Worm (Caenorhabditis elegans) whole organism, L2 larva: ENCODE measurements around the gene nra-1.
A peak's percentile ranks its signal among the peaks of the same experiment; 100 is the strongest.

ENCODE experiments used
- F13H6.1 ChIP-seq: sonication (generic microtip); optimal IDR thresholded peaks from 2 replicates; lab custom pipeline; 2016; ENCODE audit warnings: missing genetic modification characterization, missing compliant biosample characterization
- aly-2 ChIP-seq: fragments of 150-350 bp; optimal IDR thresholded peaks from 2 replicates; lab custom pipeline; 2014; ENCODE audit warnings: missing biosample characterization, missing genetic modification characterization
- ama-1 ChIP-seq: fragments of 150-350 bp; optimal IDR thresholded peaks from 2 replicates; lab custom pipeline; 2018; ENCODE audit warnings: inconsistent platforms
- ceh-16 ChIP-seq: fragments of 150-350 bp; optimal IDR thresholded peaks from 2 replicates; lab custom pipeline; 2014; ENCODE audit warnings: missing biosample characterization, missing genetic modification characterization
- elt-3 ChIP-seq: sonication (generic microtip); optimal IDR thresholded peaks from 2 replicates; lab custom pipeline; 2017; ENCODE audit warnings: missing biosample characterization, missing genetic modification characterization
- lsy-2 ChIP-seq, 2 experiments: fragments of 150-350 bp in 1 of 2; sonication (generic microtip) in 1 of 2; optimal IDR thresholded peaks; 2 replicates each; lab custom pipeline; 2014 to 2017; ENCODE audit warnings: missing biosample characterization in 2 of 2, missing genetic modification characterization in 2 of 2
- nhr-129 ChIP-seq: fragments of 150-350 bp; optimal IDR thresholded peaks from 2 replicates; lab custom pipeline; 2014; ENCODE audit warnings: missing biosample characterization, missing genetic modification characterization
- nhr-21 ChIP-seq: fragments of 150-350 bp; optimal IDR thresholded peaks from 2 replicates; lab custom pipeline; 2014; ENCODE audit warnings: missing biosample characterization, missing genetic modification characterization
- nhr-237 ChIP-seq: fragments of 150-350 bp; optimal IDR thresholded peaks from 2 replicates; lab custom pipeline; 2014; ENCODE audit warnings: missing biosample characterization, missing genetic modification characterization
- unc-39 ChIP-seq: fragments of 150-350 bp; optimal IDR thresholded peaks from 2 replicates; lab custom pipeline; 2014; ENCODE audit warnings: missing biosample characterization, missing genetic modification characterization
- unc-62 ChIP-seq: fragments of 150-350 bp; optimal IDR thresholded peaks from 2 replicates; lab custom pipeline; 2014; ENCODE audit warnings: missing biosample characterization, missing genetic modification reagents, missing genetic modification characterization

DNA sequence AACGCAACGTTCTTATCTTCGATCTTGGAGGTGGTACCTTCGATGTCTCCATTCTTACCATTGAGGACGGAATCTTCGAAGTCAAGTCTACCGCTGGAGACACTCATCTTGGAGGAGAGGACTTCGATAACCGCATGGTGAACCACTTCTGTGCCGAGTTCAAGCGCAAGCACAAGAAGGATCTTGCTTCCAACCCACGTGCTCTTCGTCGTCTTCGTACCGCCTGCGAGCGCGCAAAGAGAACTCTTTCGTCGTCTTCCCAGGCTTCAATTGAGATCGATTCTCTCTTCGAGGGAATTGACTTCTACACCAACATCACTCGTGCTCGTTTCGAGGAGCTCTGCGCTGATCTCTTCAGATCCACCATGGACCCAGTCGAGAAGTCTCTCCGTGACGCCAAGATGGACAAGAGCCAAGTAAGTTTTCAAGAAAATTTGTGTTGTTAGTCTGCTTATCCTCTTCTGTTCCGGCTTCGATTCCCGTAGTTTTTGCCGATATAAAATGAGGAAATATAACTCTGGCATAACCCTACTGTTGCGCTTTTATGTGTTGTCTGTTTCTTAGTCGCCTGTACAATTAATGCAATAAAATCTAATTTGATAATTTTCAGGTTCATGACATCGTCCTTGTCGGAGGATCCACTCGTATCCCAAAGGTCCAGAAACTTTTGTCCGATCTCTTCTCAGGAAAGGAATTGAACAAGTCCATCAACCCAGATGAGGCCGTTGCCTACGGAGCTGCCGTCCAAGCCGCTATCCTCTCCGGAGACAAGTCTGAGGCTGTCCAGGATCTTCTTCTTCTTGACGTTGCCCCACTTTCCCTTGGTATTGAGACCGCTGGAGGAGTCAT is 4.2 kb downstream of the nra-1 start:
- TF ChIP-seq ama-1: peak; percentile 87
- TF ChIP-seq lsy-2 (tag; optimal IDR thresholded peaks at IDR 0.05; lab: Kevin White, UChicago): no peak
- TF ChIP-seq elt-3 (tag; lab: Kevin White, UChicago): no peak
- TF ChIP-seq unc-62 (GFP tag; lab: Kevin White, UChicago): no peak
- no peak for TF ChIP-seq F13H6.1 (tag; lab: Kevin White, UChicago)
- no peak for TF ChIP-seq ceh-16 (tag; lab: Kevin White, UChicago)
- TF ChIP-seq nhr-21 (tag; lab: Kevin White, UChicago): no peak
- no peak for TF ChIP-seq nhr-129 (tag; lab: Kevin White, UChicago)
- no peak for TF ChIP-seq aly-2
- no peak for TF ChIP-seq nhr-237 (tag; lab: Kevin White, UChicago)
- no peak for TF ChIP-seq unc-39
